Worm (Caenorhabditis elegans) whole organism, L2 larva: ENCODE data around the gene F54F7.10.

Source experiments
- C34F6.9 ChIP-seq: fragments of 150-350 bp; optimal IDR thresholded peaks from 2 replicates; lab custom pipeline; 2014; ENCODE audit warnings: missing biosample characterization, missing genetic modification characterization
- F13H6.1 ChIP-seq: sonication (generic microtip); optimal IDR thresholded peaks from 2 replicates; lab custom pipeline; 2016; ENCODE audit warnings: missing genetic modification characterization, missing compliant biosample characterization
- R02D3.7 ChIP-seq: fragments of 150-350 bp; optimal IDR thresholded peaks from 2 replicates; lab custom pipeline; 2014; ENCODE audit warnings: missing biosample characterization, missing genetic modification characterization
- ZK546.5 ChIP-seq: sonication (generic microtip); optimal IDR thresholded peaks from 2 replicates; lab custom pipeline; 2017; ENCODE audit warnings: missing biosample characterization, missing genetic modification characterization
- alr-1 ChIP-seq: fragments of 150-350 bp; optimal IDR thresholded peaks from 2 replicates; lab custom pipeline; 2014; ENCODE audit warnings: missing biosample characterization, missing genetic modification characterization
- aly-2 ChIP-seq: fragments of 150-350 bp; optimal IDR thresholded peaks from 2 replicates; lab custom pipeline; 2014; ENCODE audit warnings: missing biosample characterization, missing genetic modification characterization
- ama-1 ChIP-seq: fragments of 150-350 bp; optimal IDR thresholded peaks from 2 replicates; lab custom pipeline; 2018; ENCODE audit warnings: inconsistent platforms
- blmp-1 ChIP-seq: sonication (generic microtip); optimal IDR thresholded peaks from 2 replicates; lab custom pipeline; 2017; ENCODE audit warnings: missing genetic modification characterization, mild to moderate bottlenecking, missing compliant biosample characterization, antibody characterized with exemption, moderate library complexity; ENCODE audit not compliant: insufficient read depth
- ceh-16 ChIP-seq: fragments of 150-350 bp; optimal IDR thresholded peaks from 2 replicates; lab custom pipeline; 2014; ENCODE audit warnings: missing biosample characterization, missing genetic modification characterization
- ceh-82 ChIP-seq: fragments of 150-350 bp; optimal IDR thresholded peaks from 2 replicates; lab custom pipeline; 2014; ENCODE audit warnings: missing biosample characterization, missing genetic modification characterization
- crh-2 ChIP-seq: sonication (generic microtip); optimal IDR thresholded peaks from 2 replicates; lab custom pipeline; 2017; ENCODE audit warnings: missing biosample characterization, missing genetic modification characterization
- dmd-4 ChIP-seq: sonication (generic microtip); optimal IDR thresholded peaks from 2 replicates; lab custom pipeline; 2017; ENCODE audit warnings: missing biosample characterization, missing genetic modification characterization
- egl-27 ChIP-seq: sonication (generic microtip); optimal IDR thresholded peaks from 3 replicates; lab custom pipeline; 2017; ENCODE audit warnings: missing biosample characterization, missing genetic modification reagents, missing genetic modification characterization
- elt-3 ChIP-seq: sonication (generic microtip); optimal IDR thresholded peaks from 2 replicates; lab custom pipeline; 2017; ENCODE audit warnings: missing biosample characterization, missing genetic modification characterization
- fos-1 ChIP-seq: fragments of 150-350 bp; optimal IDR thresholded peaks from 2 replicates; lab custom pipeline; 2014; ENCODE audit warnings: missing biosample characterization, missing genetic modification characterization
- gmeb-1 ChIP-seq: fragments of 150-350 bp; optimal IDR thresholded peaks from 2 replicates; lab custom pipeline; 2014; ENCODE audit warnings: missing biosample characterization, missing genetic modification characterization
- lin-13 ChIP-seq: fragments of 150-350 bp; optimal IDR thresholded peaks from 2 replicates; lab custom pipeline; 2014; ENCODE audit warnings: missing biosample characterization, missing genetic modification reagents, missing genetic modification characterization
- lin-39 ChIP-seq: fragments of 150-350 bp; optimal IDR thresholded peaks from 2 replicates; lab custom pipeline; 2014; ENCODE audit warnings: missing biosample characterization, missing genetic modification reagents, missing genetic modification characterization
- lsy-2 ChIP-seq, 2 experiments: fragments of 150-350 bp in 1 of 2; sonication (generic microtip) in 1 of 2; optimal IDR thresholded peaks; 2 replicates each; lab custom pipeline; 2014 to 2017; ENCODE audit warnings: missing biosample characterization in 2 of 2, missing genetic modification characterization in 2 of 2
- mab-5 ChIP-seq: fragments of 150-350 bp; optimal IDR thresholded peaks from 2 replicates; lab custom pipeline; 2014; ENCODE audit warnings: missing biosample characterization, missing genetic modification characterization
- mbf-1 ChIP-seq: sonication (generic microtip); optimal IDR thresholded peaks from 2 replicates; lab custom pipeline; 2017; ENCODE audit warnings: missing biosample characterization, missing genetic modification characterization
- nhr-10 ChIP-seq: sonication (generic microtip); optimal IDR thresholded peaks from 2 replicates; lab custom pipeline; 2017; ENCODE audit warnings: missing biosample characterization, missing genetic modification characterization
- nhr-11 ChIP-seq: fragments of 150-350 bp; optimal IDR thresholded peaks from 2 replicates; lab custom pipeline; 2014; ENCODE audit warnings: missing biosample characterization, missing genetic modification characterization
- nhr-129 ChIP-seq: fragments of 150-350 bp; optimal IDR thresholded peaks from 2 replicates; lab custom pipeline; 2014; ENCODE audit warnings: missing biosample characterization, missing genetic modification characterization
- nhr-21 ChIP-seq: fragments of 150-350 bp; optimal IDR thresholded peaks from 2 replicates; lab custom pipeline; 2014; ENCODE audit warnings: missing biosample characterization, missing genetic modification characterization
- nhr-237 ChIP-seq: fragments of 150-350 bp; optimal IDR thresholded peaks from 2 replicates; lab custom pipeline; 2014; ENCODE audit warnings: missing biosample characterization, missing genetic modification characterization
- nhr-25 ChIP-seq: fragments of 150-350 bp; sonication (generic microtip); optimal IDR thresholded peaks from 3 replicates; lab custom pipeline; 2014; ENCODE audit warnings: missing biosample characterization, missing genetic modification characterization
- peb-1 ChIP-seq: fragments of 150-350 bp; optimal IDR thresholded peaks from 2 replicates; lab custom pipeline; 2014; ENCODE audit warnings: missing biosample characterization, missing genetic modification characterization
- skn-1 ChIP-seq: sonication (generic microtip); optimal IDR thresholded peaks from 2 replicates; lab custom pipeline; 2017; ENCODE audit warnings: missing biosample characterization, missing genetic modification characterization
- sma-9 ChIP-seq, 2 experiments: fragments of 150-350 bp in 1 of 2; sonication (generic microtip) in 1 of 2; optimal IDR thresholded peaks; 2 replicates each; lab custom pipeline; 2014 to 2016; ENCODE audit warnings: missing genetic modification characterization in 2 of 2, mild to moderate bottlenecking in 1 of 2, missing biosample characterization in 1 of 2, missing compliant biosample characterization in 1 of 2, missing genetic modification reagents in 1 of 2, moderate library complexity in 1 of 2
- snpc-4 ChIP-seq: fragments of 150-350 bp; optimal IDR thresholded peaks from 2 replicates; lab custom pipeline; 2014; ENCODE audit warnings: missing biosample characterization, missing genetic modification characterization
- unc-39 ChIP-seq: fragments of 150-350 bp; optimal IDR thresholded peaks from 2 replicates; lab custom pipeline; 2014; ENCODE audit warnings: missing biosample characterization, missing genetic modification characterization
- ztf-11 ChIP-seq: sonication (generic microtip); optimal IDR thresholded peaks from 2 replicates; lab custom pipeline; 2017; ENCODE audit warnings: missing biosample characterization, missing genetic modification characterization
- ztf-4 ChIP-seq: fragments of 150-350 bp; optimal IDR thresholded peaks from 2 replicates; lab custom pipeline; 2014; ENCODE audit warnings: missing biosample characterization, missing genetic modification characterization

F54F7.10 gene

ce11 chrX:11869260-11869659 lies 5.9 kb downstream of the F54F7.10 start, which contains the start of gene dot-1.2:
dot-1.2 (minus strand) TSS chrX:11869360.
- TF ChIP-seq nhr-11 (tag; lab: Kevin White, UChicago), result no peak

- no peak for TF ChIP-seq ama-1 (lab: Kevin White, UChicago)
- TF ChIP-seq fos-1, result no peak
- no peak for TF ChIP-seq nhr-21 (tag; lab: Kevin White, UChicago)
- TF ChIP-seq ZK546.5, result no peak
- TF ChIP-seq skn-1 (tag; lab: Kevin White, UChicago), result no peak
- TF ChIP-seq ztf-4 (tag; lab: Kevin White, UChicago), result no peak
- no peak for TF ChIP-seq peb-1 (tag; lab: Kevin White, UChicago)
- no peak for TF ChIP-seq F13H6.1 (tag; lab: Kevin White, UChicago)
- no peak for TF ChIP-seq aly-2 (tag; lab: Kevin White, UChicago)
- no peak for TF ChIP-seq lin-39 (tag; lab: Kevin White, UChicago)
- no peak for TF ChIP-seq snpc-4 (tag; lab: Kevin White, UChicago)
- TF ChIP-seq nhr-10 (tag; lab: Kevin White, UChicago), result no peak
- no peak for TF ChIP-seq elt-3
- no peak for TF ChIP-seq lsy-2 (tag; optimal IDR thresholded peaks at IDR 0.05; lab: Kevin White, UChicago)
- TF ChIP-seq unc-39 (tag; lab: Kevin White, UChicago), result no peak
- TF ChIP-seq alr-1 (tag; lab: Kevin White, UChicago), result no peak
- TF ChIP-seq ceh-16, result no peak
- TF ChIP-seq crh-2 (tag; lab: Kevin White, UChicago), result no peak
- TF ChIP-seq nhr-129 (tag; lab: Kevin White, UChicago), result no peak
Observed at ce11 chrX:11870393-11870792, 7.0 kb downstream of the F54F7.10 start.

- TF ChIP-seq nhr-237 (tag; lab: Kevin White, UChicago), result no peak
- no peak for TF ChIP-seq ztf-11 (tag; lab: Kevin White, UChicago)
- TF ChIP-seq ceh-82 (tag; lab: Kevin White, UChicago), result no peak
- TF ChIP-seq crh-2 (tag; lab: Kevin White, UChicago), result no peak
- TF ChIP-seq nhr-129 (tag; lab: Kevin White, UChicago), result no peak
- TF ChIP-seq lsy-2 (tag; optimal IDR thresholded peaks at IDR 0.05; lab: Kevin White, UChicago), result no peak
- TF ChIP-seq egl-27 (tag; lab: Kevin White, UChicago), result no peak
- TF ChIP-seq mbf-1, result no peak
- TF ChIP-seq C34F6.9 (tag; lab: Kevin White, UChicago), result no peak
- TF ChIP-seq gmeb-1 (tag; lab: Kevin White, UChicago), result no peak
- no peak for TF ChIP-seq R02D3.7 (tag; lab: Kevin White, UChicago)
- TF ChIP-seq elt-3, result no peak
- no peak for TF ChIP-seq lin-39 (tag; lab: Kevin White, UChicago)
- no peak for TF ChIP-seq mab-5 (tag; lab: Kevin White, UChicago)
- no peak for TF ChIP-seq nhr-25 (tag; lab: Kevin White, UChicago)
- no peak for TF ChIP-seq ztf-4 (tag; lab: Kevin White, UChicago)
Observed at ce11 chrX:11872210-11872609, 8.8 kb downstream of the F54F7.10 start.

- TF ChIP-seq lin-13 (GFP tag; lab: Kevin White, UChicago) (no peak), mab-5 (tag; lab: Kevin White, UChicago) (no peak), blmp-1 (tag; lab: Kevin White, UChicago) (no peak), nhr-237 (tag; lab: Kevin White, UChicago) (no peak), elt-3 (no peak)
Observed at ce11 chrX:11875260-11875659, 11.9 kb downstream of the F54F7.10 start, which contains the start of gene Y62H9A.1. Y62H9A.1 (plus strand) TSS chrX:11875541.

ce11 chrX:11878109-11878508 lies 14.7 kb downstream of the F54F7.10 start, which contains the start of gene Y62H9A.2:
Y62H9A.2 (minus strand) TSS chrX:11878209.
- TF ChIP-seq lsy-2 (tag; optimal IDR thresholded peaks at IDR 0.05; lab: Kevin White, UChicago) (no peak), sma-9 (GFP tag; optimal IDR thresholded peaks at IDR 0.05; lab: Kevin White, UChicago) (no peak), sma-9 (tag; optimal IDR thresholded peaks at IDR 0.05; lab: Kevin White, UChicago) (no peak), crh-2 (tag; lab: Kevin White, UChicago) (no peak), lin-39 (tag; lab: Kevin White, UChicago) (no peak), nhr-237 (tag; lab: Kevin White, UChicago) (no peak), ztf-4 (tag; lab: Kevin White, UChicago) (no peak), ZK546.5 (no peak), ceh-16 (no peak), dmd-4 (tag; lab: Kevin White, UChicago) (no peak)
